Worm (Caenorhabditis elegans) whole organism, L4 larva: Measurements from ENCODE around the gene T07A9.12.

Experiments used
- fos-1 ChIP-seq: fragments of 150-350 bp; optimal IDR thresholded peaks from 2 replicates; lab custom pipeline; 2014; ENCODE audit warnings: missing biosample characterization, missing genetic modification characterization
- unc-62 ChIP-seq, 3 experiments: fragments of 150-350 bp in 1 of 3; sonication (generic microtip); optimal IDR thresholded peaks in 2 of 3; peaks in 1 of 3; 1 replicate in 1 of 3; 2 replicates in 2 of 3; lab custom pipeline; 2014 to 2017; ENCODE audit warnings: missing biosample characterization in 3 of 3, missing genetic modification characterization in 3 of 3, missing genetic modification reagents in 3 of 3, missing genotype in 1 of 3

DNA sequence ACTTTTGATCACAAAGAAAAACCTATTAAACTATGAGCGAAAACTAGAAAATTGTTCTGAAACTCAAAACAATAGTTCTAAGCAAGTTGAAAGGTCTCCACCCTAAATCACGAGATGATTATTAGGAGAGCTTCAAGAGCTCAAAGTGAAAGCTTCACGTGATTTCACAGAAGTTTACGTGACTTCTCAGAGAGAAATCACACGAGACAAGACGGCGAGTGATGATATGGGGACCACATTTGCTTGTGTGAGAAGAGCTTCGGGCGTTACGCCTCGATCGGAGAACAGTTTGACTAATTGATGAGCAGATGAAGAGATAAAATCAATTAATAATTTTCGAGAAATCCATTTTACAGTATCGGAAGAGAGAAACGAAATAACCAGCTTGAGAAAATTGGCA lies 45.7 kb upstream of the T07A9.12 start:
- no peak for TF ChIP-seq fos-1 (tag; lab: Kevin White, UChicago)
- TF ChIP-seq unc-62 (GFP tag; optimal IDR thresholded peaks at IDR 0.05 in 1 of 2; lab: Kevin White, UChicago), result no peak
- no peak for TF ChIP-seq unc-62 (tag; optimal IDR thresholded peaks at IDR 0.05; lab: Kevin White, UChicago)
